Fruit fly (Drosophila melanogaster): ENCODE results near the gene E23.

DNA sequence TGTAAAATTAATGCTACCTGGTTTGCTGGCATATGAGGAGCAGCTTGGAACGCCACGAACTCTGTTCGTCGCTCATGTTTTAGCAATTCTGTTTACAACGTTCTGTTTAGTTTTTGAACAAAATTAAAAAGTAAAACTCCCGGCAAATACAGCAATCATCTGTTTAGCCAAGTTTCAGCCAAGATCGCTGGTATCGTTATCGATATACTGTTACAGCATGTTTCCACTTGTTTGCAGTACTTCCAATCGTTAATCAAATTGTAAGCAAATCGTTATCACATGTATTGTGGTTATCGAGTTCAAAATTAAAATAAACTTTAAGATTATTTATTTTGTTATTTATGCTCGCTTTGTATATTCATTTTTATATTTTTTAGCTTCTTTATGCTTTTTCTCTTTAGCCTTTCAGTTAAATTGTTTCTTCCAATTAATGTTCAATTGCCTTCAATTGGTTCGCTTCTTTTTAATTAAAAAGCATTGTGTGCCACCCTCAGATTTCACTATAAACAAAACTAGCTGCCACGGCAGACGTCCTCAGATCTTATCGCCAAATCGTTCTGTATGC lies 34.8 kb downstream of the E23 start, which contains the start of the genes Fign and CG8837:
- TF ChIP-seq CTCF (optimal IDR thresholded peaks at IDR 0.05) = peak in 1 of 2 experiments; percentile 14
- no peak for TF ChIP-seq CG8478 (optimal IDR thresholded peaks at IDR 0.05)
